Worm (Caenorhabditis elegans) whole organism, mixed stage, embryonic: ENCODE measurements around the gene ent-5.
A peak's percentile ranks its signal among the peaks of the same experiment; 100 is the strongest.

ENCODE experiments used
- M03D4.4 ChIP-seq: sonication (generic microtip); optimal IDR thresholded peaks from 2 replicates; lab custom pipeline; 2017; ENCODE audit warnings: mild to moderate bottlenecking, missing genetic modification characterization, missing compliant biosample characterization
- bed-3 ChIP-seq: fragments of 200-800 bp; sonication (Bioruptor generic); optimal IDR thresholded peaks from 3 replicates; lab custom pipeline; 2018; ENCODE audit warnings: mild to moderate bottlenecking, missing genetic modification characterization, moderate library complexity, missing compliant biosample characterization
- ceh-43 ChIP-seq: fragments of 200-800 bp; sonication (Bioruptor generic); optimal IDR thresholded peaks from 2 replicates; lab custom pipeline; 2018; ENCODE audit warnings: mild to moderate bottlenecking, missing genetic modification characterization, moderate library complexity, missing compliant biosample characterization
- ceh-83 ChIP-seq: fragments of 200-800 bp; sonication (Bioruptor generic); optimal IDR thresholded peaks from 2 replicates; lab custom pipeline; 2018; ENCODE audit warnings: mild to moderate bottlenecking, missing genetic modification characterization, missing compliant biosample characterization
- ces-1 ChIP-seq: fragments of 150-350 bp; optimal IDR thresholded peaks from 2 replicates; lab custom pipeline; 2014; ENCODE audit warnings: missing biosample characterization, missing genetic modification reagents, missing genetic modification characterization
- cnd-1 ChIP-seq: fragments of 200-800 bp; sonication (Bioruptor generic); optimal IDR thresholded peaks from 2 replicates; lab custom pipeline; 2018; ENCODE audit warnings: mild to moderate bottlenecking, missing genetic modification characterization, missing compliant biosample characterization
- drap-1 ChIP-seq: fragments of 200-800 bp; sonication (Bioruptor generic); optimal IDR thresholded peaks from 3 replicates; lab custom pipeline; 2018; ENCODE audit warnings: mild to moderate bottlenecking, missing genetic modification characterization, missing compliant biosample characterization
- elt-1 ChIP-seq: sonication (generic microtip); optimal IDR thresholded peaks from 2 replicates; lab custom pipeline; 2017; ENCODE audit warnings: missing genetic modification characterization, mild to moderate bottlenecking, missing compliant biosample characterization, antibody characterized with exemption, moderate library complexity, borderline replicate concordance; ENCODE audit not compliant: insufficient read depth
- elt-3 ChIP-seq: fragments of 150-350 bp; optimal IDR thresholded peaks from 2 replicates; lab custom pipeline; 2014; ENCODE audit warnings: missing biosample characterization, missing genetic modification characterization
- ham-2 ChIP-seq: fragments of 200-800 bp; sonication (Bioruptor generic); optimal IDR thresholded peaks from 2 replicates; lab custom pipeline; 2018; ENCODE audit warnings: mild to moderate bottlenecking, missing genetic modification characterization, missing compliant biosample characterization
- hlh-1 ChIP-seq: fragments of 150-350 bp; optimal IDR thresholded peaks from 2 replicates; lab custom pipeline; 2014; ENCODE audit warnings: missing biosample characterization, missing genetic modification reagents, missing genetic modification characterization
- lin-13 ChIP-seq: fragments of 150-350 bp; optimal IDR thresholded peaks from 2 replicates; lab custom pipeline; 2014; ENCODE audit warnings: missing biosample characterization, missing genetic modification characterization
- lsy-2 ChIP-seq: fragments of 150-350 bp; optimal IDR thresholded peaks from 2 replicates; lab custom pipeline; 2014; ENCODE audit warnings: missing biosample characterization, missing genetic modification characterization
- mab-5 ChIP-seq: fragments of 150-350 bp; optimal IDR thresholded peaks from 2 replicates; lab custom pipeline; 2014; ENCODE audit warnings: missing biosample characterization, missing genetic modification characterization
- mep-1 ChIP-seq: fragments of 150-350 bp; optimal IDR thresholded peaks from 2 replicates; lab custom pipeline; 2017; ENCODE audit warnings: missing biosample characterization, missing genetic modification reagents, missing genetic modification characterization, inconsistent platforms
- mls-2 ChIP-seq: sonication (generic microtip); optimal IDR thresholded peaks from 2 replicates; lab custom pipeline; 2016; ENCODE audit warnings: mild to moderate bottlenecking, missing genetic modification characterization, moderate library complexity, missing compliant biosample characterization
- nhr-12 ChIP-seq: fragments of 150-350 bp; optimal IDR thresholded peaks from 2 replicates; lab custom pipeline; 2014; ENCODE audit warnings: missing biosample characterization, missing genetic modification characterization
- nhr-2 ChIP-seq: fragments of 150-350 bp; optimal IDR thresholded peaks from 2 replicates; lab custom pipeline; 2014; ENCODE audit warnings: missing biosample characterization, missing genetic modification characterization
- nhr-237 ChIP-seq: fragments of 150-350 bp; optimal IDR thresholded peaks from 2 replicates; lab custom pipeline; 2014; ENCODE audit warnings: missing biosample characterization, missing genetic modification characterization
- nhr-28 ChIP-seq: fragments of 150-350 bp; optimal IDR thresholded peaks from 2 replicates; lab custom pipeline; 2014; ENCODE audit warnings: missing biosample characterization, missing genetic modification characterization
- nhr-76 ChIP-seq: sonication (generic microtip); optimal IDR thresholded peaks from 2 replicates; lab custom pipeline; 2017; ENCODE audit warnings: missing biosample characterization, missing genetic modification characterization
- sem-2 ChIP-seq: fragments of 200-800 bp; sonication (Bioruptor generic); optimal IDR thresholded peaks from 2 replicates; lab custom pipeline; 2018; ENCODE audit warnings: mild to moderate bottlenecking, missing genetic modification characterization, missing compliant biosample characterization
- snpc-4 ChIP-seq: fragments of 150-350 bp; optimal IDR thresholded peaks from 2 replicates; lab custom pipeline; 2014; ENCODE audit warnings: missing biosample characterization, missing genetic modification characterization
- sptf-1 ChIP-seq: sonication (generic microtip); optimal IDR thresholded peaks from 2 replicates; lab custom pipeline; 2017; ENCODE audit warnings: mild to moderate bottlenecking, missing genetic modification characterization, moderate library complexity, missing compliant biosample characterization
- tbx-8 ChIP-seq: fragments of 200-800 bp; sonication (Bioruptor generic); optimal IDR thresholded peaks from 2 replicates; lab custom pipeline; 2018; ENCODE audit warnings: mild to moderate bottlenecking, missing genetic modification characterization, moderate library complexity, missing compliant biosample characterization
- unc-120 ChIP-seq: sonication (generic microtip); optimal IDR thresholded peaks from 2 replicates; lab custom pipeline; 2017; ENCODE audit warnings: missing genetic modification characterization, missing compliant biosample characterization; ENCODE audit not compliant: poor library complexity, severe bottlenecking
- unc-39 ChIP-seq: fragments of 150-350 bp; optimal IDR thresholded peaks from 2 replicates; lab custom pipeline; 2014; ENCODE audit warnings: missing biosample characterization, missing genetic modification characterization
- zip-8 ChIP-seq: fragments of 150-350 bp; optimal IDR thresholded peaks from 2 replicates; lab custom pipeline; 2014; ENCODE audit warnings: missing biosample characterization, missing genetic modification characterization
- ztf-11 ChIP-seq: fragments of 150-350 bp; optimal IDR thresholded peaks from 2 replicates; lab custom pipeline; 2014; ENCODE audit warnings: missing biosample characterization, missing genetic modification characterization

The ent-5 gene

DNA sequence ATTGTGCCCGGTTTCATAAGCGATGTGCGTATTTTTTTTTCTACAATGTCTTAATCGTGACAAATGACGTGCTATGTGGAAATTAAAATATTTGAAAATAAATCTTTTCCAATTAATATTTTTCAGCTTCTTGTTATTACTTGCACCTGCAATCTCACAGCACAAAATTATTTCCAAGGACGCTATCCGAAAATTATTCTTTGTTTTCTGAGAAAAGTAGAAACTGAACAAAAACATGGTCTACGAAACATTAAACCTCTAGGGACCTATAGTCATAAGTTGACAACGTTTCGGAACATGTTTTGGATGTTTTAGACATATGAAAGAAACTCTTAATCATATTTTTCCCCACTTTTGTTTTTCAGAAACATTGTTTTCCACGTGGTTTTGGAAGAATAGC, 20.6 kb downstream of the ent-5 start:
- no peak for TF ChIP-seq elt-3 (tag; lab: Kevin White, UChicago)
- TF ChIP-seq hlh-1 (tag; lab: Kevin White, UChicago): no peak
- no peak for TF ChIP-seq snpc-4 (tag; lab: Kevin White, UChicago)
- no peak for TF ChIP-seq nhr-28 (tag; lab: Kevin White, UChicago)
- TF ChIP-seq zip-8 (tag; lab: Kevin White, UChicago): no peak
- no peak for TF ChIP-seq ztf-11 (tag; lab: Kevin White, UChicago)
- no peak for TF ChIP-seq unc-120
- no peak for TF ChIP-seq mls-2 (tag; lab: Kevin White, UChicago)
- TF ChIP-seq, all 35 proteins: peak for 0

ce11 chrX:4626891-4627290, 22.1 kb downstream of the ent-5 start:
- no peak for TF ChIP-seq sem-2 (GFP tag; lab: Kevin White, UChicago)

ce11 chrX:4625080-4625479, 23.9 kb downstream of the ent-5 start:
- no peak for TF ChIP-seq nhr-237
- TF ChIP-seq bed-3 (GFP tag; lab: Kevin White, UChicago): no peak
- no peak for TF ChIP-seq nhr-28 (tag; lab: Kevin White, UChicago)
- TF ChIP-seq lsy-2 (tag; lab: Kevin White, UChicago): no peak
- TF ChIP-seq nhr-12: no peak
- TF ChIP-seq, all 35 proteins: peak for 0

DNA sequence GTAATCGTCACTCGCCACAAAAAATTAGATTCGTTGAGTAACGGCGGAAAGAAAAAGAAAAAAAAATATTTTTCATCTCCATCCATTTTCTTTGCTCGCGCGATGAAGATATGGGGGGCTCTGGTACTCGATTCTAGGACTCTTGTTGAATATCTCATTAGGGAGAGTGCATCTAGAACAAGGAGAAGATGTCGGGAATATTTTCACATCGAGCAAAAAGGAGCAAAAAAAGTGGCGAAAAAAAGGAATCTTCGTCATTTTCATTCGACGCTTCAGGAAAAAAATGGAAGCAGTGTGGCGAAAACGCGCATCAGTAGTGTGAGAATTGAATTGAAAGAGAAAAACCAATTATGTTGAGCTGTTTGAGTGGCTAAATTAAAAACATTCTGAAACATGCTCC, 25.3 kb downstream of the ent-5 start:
- TF ChIP-seq ces-1 (GFP tag; lab: Kevin White, UChicago): peak; percentile 70
- TF ChIP-seq sptf-1 (tag; lab: Kevin White, UChicago): no peak
- TF ChIP-seq nhr-12: no peak
- no peak for TF ChIP-seq M03D4.4 (tag; lab: Kevin White, UChicago)
- TF ChIP-seq mab-5 (tag; lab: Kevin White, UChicago): no peak

DNA sequence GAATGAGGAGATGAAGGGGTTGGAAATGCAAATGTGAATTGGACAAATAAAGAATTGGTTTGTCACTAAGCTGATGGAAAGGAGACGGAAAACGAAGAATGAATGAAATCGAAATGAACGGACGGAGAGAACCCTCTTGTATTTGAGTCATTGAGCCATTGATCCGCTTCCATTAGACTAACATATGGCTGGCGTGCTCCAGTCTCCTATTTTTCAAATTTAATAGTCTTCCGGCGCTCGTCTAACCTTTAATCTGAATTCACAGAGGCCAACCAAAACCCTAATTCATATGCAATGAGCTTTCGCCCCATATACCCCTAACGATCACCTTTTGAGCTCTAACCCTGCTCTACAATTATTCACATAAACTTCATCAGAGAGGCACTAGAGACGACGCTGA, 27.0 kb downstream of the ent-5 start, which contains the start of gene C46C11.3:
C46C11.3 (plus strand) TSS at position 301 of the 400 bp plus-strand sequence.
- TF ChIP-seq elt-1 (tag; lab: Kevin White, UChicago) (no peak), nhr-237 (no peak), nhr-28 (tag; lab: Kevin White, UChicago) (no peak), ceh-83 (GFP tag; lab: Kevin White, UChicago) (no peak), nhr-2 (tag; lab: Kevin White, UChicago) (no peak), mep-1 (tag; lab: Kevin White, UChicago) (no peak), drap-1 (GFP tag; lab: Kevin White, UChicago) (no peak), mab-5 (tag; lab: Kevin White, UChicago) (no peak), ceh-43 (GFP tag; lab: Kevin White, UChicago) (no peak), tbx-8 (GFP tag; lab: Kevin White, UChicago) (no peak), unc-120 (no peak), sptf-1 (tag; lab: Kevin White, UChicago) (no peak), ces-1 (GFP tag; lab: Kevin White, UChicago) (no peak), nhr-76 (tag; lab: Kevin White, UChicago) (no peak), mls-2 (tag; lab: Kevin White, UChicago) (no peak), ham-2 (GFP tag; lab: Kevin White, UChicago) (no peak), M03D4.4 (tag; lab: Kevin White, UChicago) (no peak)

DNA sequence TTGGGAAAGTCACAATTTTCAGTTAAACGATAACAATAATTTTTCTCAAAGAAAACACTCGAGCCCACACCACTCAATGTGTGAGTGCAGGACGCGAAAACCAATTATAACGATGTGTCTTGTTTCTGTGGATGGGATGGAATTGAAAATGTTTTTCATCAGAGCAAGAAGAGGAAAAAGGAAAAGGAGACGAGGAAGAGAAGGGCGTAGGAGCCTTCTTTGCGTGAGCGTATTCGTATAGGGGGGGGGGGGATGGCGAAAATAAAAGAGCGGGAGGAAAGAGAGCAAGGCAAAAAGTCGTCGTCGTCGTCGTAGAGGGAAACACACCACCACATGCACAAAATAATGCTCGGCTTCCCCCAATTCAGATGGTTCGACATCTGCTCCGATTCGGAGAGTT, 29.0 kb downstream of the ent-5 start:
- TF ChIP-seq mls-2 (tag; lab: Kevin White, UChicago) (peak; percentile 53), sptf-1 (tag; lab: Kevin White, UChicago) (peak; percentile 33), ces-1 (GFP tag; lab: Kevin White, UChicago) (peak; percentile 84), zip-8 (tag; lab: Kevin White, UChicago) (no peak), cnd-1 (tag; lab: Kevin White, UChicago) (peak; percentile 23), lsy-2 (tag; lab: Kevin White, UChicago) (no peak), ztf-11 (tag; lab: Kevin White, UChicago) (no peak), unc-39 (no peak), lin-13 (tag; lab: Kevin White, UChicago) (no peak), elt-1 (tag; lab: Kevin White, UChicago) (no peak)
